Fruit fly (Drosophila melanogaster) whole organism, pupa: ENCODE data around the gene Ir62a.

Source experiments
- CG10348 ChIP-seq: fragments of 200-800 bp; sonication (Bioruptor generic); IDR thresholded peaks from 2 replicates; pipeline ENCODE4 v1.3.6; 2022; ENCODE audit warnings: missing biosample characterization, missing genetic modification characterization
- CG14655 ChIP-seq: fragments of 200-800 bp; sonication (Bioruptor generic); optimal IDR thresholded peaks from 3 replicates; lab custom pipeline; 2017; ENCODE audit warnings: mild to moderate bottlenecking, missing biosample characterization, missing genetic modification reagents, missing genetic modification characterization
- CG15710 ChIP-seq: fragments of 200-800 bp; sonication (Bioruptor generic); optimal IDR thresholded peaks from 2 replicates; lab custom pipeline; 2018; ENCODE audit warnings: missing biosample characterization, mild to moderate bottlenecking, missing genetic modification characterization, moderate library complexity
- CG17806 ChIP-seq: fragments of 200-800 bp; sonication (Bioruptor generic); optimal IDR thresholded peaks from 2 replicates; lab custom pipeline; 2018; ENCODE audit warnings: missing biosample characterization, mild to moderate bottlenecking, missing genetic modification characterization, moderate library complexity
- CG34367 ChIP-seq: fragments of 200-800 bp; sonication (Bioruptor generic); optimal IDR thresholded peaks from 2 replicates; lab custom pipeline; 2018; ENCODE audit warnings: missing biosample characterization, mild to moderate bottlenecking, missing genetic modification characterization
- CG8159 ChIP-seq: fragments of 200-800 bp; sonication (Bioruptor generic); optimal IDR thresholded peaks from 3 replicates; lab custom pipeline; 2018; ENCODE audit warnings: missing biosample characterization, mild to moderate bottlenecking, missing genetic modification characterization, moderate library complexity
- D1 ChIP-seq: fragments of 200-800 bp; sonication (Bioruptor generic); optimal IDR thresholded peaks from 2 replicates; lab custom pipeline; 2018; ENCODE audit warnings: missing biosample characterization, mild to moderate bottlenecking, missing genetic modification characterization, moderate library complexity
- EcR ChIP-seq: fragments of 200-800 bp; sonication (Bioruptor generic); optimal IDR thresholded peaks from 3 replicates; lab custom pipeline; 2019; ENCODE audit warnings: missing biosample characterization, missing genetic modification characterization, mild to moderate bottlenecking, moderate library complexity, missing genetic modification reagents
- Ets98B ChIP-seq: fragments of 200-800 bp; sonication (Bioruptor generic); IDR thresholded peaks from 2 replicates; pipeline ENCODE4 v1.3.6; 2022; ENCODE audit warnings: missing biosample characterization, missing genetic modification characterization
- Pif1A ChIP-seq: fragments of 200-800 bp; sonication (Bioruptor generic); optimal IDR thresholded peaks from 3 replicates; lab custom pipeline; 2016; ENCODE audit warnings: missing biosample characterization, missing genetic modification characterization
- Snoo ChIP-seq: fragments of 200-800 bp; sonication (Bioruptor generic); optimal IDR thresholded peaks from 3 replicates; lab custom pipeline; 2017; ENCODE audit warnings: missing biosample characterization, mild to moderate bottlenecking, missing genetic modification characterization, inconsistent platforms
- fd96Ca ChIP-seq: fragments of 200-800 bp; sonication (Bioruptor generic); IDR thresholded peaks from 3 replicates; pipeline ENCODE4 v1.3.6; 2022; ENCODE audit warnings: missing biosample characterization, missing genetic modification characterization
- rn ChIP-seq: fragments of 200-800 bp; sonication (Bioruptor generic); IDR thresholded peaks from 2 replicates; pipeline ENCODE4 v1.3.6; 2022; ENCODE audit warnings: missing biosample characterization, missing genetic modification characterization

- TF ChIP-seq Pif1A (GFP tag; lab: Kevin White, UChicago) (no peak), Ets98B (no peak), CG8159 (tag; lab: Kevin White, UChicago) (no peak), rn (GFP tag; lab: Robert Waterston, UW) (no peak), CG15710 (tag; lab: Kevin White, UChicago) (no peak), EcR (GFP tag; lab: Kevin White, UChicago) (no peak), CG17806 (no peak), fd96Ca (GFP tag; lab: Robert Waterston, UW) (no peak), Snoo (no peak), CG34367 (no peak), D1 (tag; lab: Kevin White, UChicago) (no peak), CG10348 (no peak), CG14655 (no peak)
Measured at dm6 chr3L:1518715-1519603, 12.1 kb downstream of the Ir62a start.
